Fruit fly (Drosophila melanogaster): ENCODE data around the gene TTLL1B.

Gene TTLL1B

dm6 chr3L:4611311-4611710, 36.8 kb upstream of the TTLL1B start (continued):
- no peak for TF ChIP-seq cato (GFP tag; optimal IDR thresholded peaks at IDR 0.05; ENCODE audit: borderline replicate concordance)
- TF ChIP-seq NfI (GFP tag; optimal IDR thresholded peaks at IDR 0.05): peak; percentile 50
- no peak for TF ChIP-seq pita (GFP tag; optimal IDR thresholded peaks at IDR 0.05)
- peak; percentile 62 for TF ChIP-seq CG12219 (GFP tag; optimal IDR thresholded peaks at IDR 0.05)
- TF ChIP-seq sna (GFP tag; IDR thresholded peaks at IDR 0.05; ENCODE audit: partially characterized antibody): no peak
- no peak for TF ChIP-seq abd-A (tag; optimal IDR thresholded peaks at IDR 0.05)
- peak; percentile 68 for TF ChIP-seq CG10209 (GFP tag; optimal IDR thresholded peaks at IDR 0.05)
- peak; percentile 12 for TF ChIP-seq CG12104 (GFP tag; optimal IDR thresholded peaks at IDR 0.05)
- peak in 1 of 2 experiments; percentile 51 for TF ChIP-seq Eip74EF (GFP tag; optimal IDR thresholded peaks at IDR 0.05)
- TF ChIP-seq H15 (GFP tag; IDR thresholded peaks at IDR 0.05): peak; percentile 79
- TF ChIP-seq Taf1 (GFP tag; IDR thresholded peaks at IDR 0.05): 0 out of 2 replicates have a peak, but pooled peaks have one; percentile 34
- TF ChIP-seq CG12744 (GFP tag; optimal IDR thresholded peaks at IDR 0.05): peak; percentile 30
- TF ChIP-seq Jarid2 (GFP tag; optimal IDR thresholded peaks at IDR 0.05): no peak
- TF ChIP-seq fru (optimal IDR thresholded peaks at IDR 0.05): no peak
- no peak for TF ChIP-seq Bteb2 (GFP tag; optimal IDR thresholded peaks at IDR 0.05)
- TF ChIP-seq CG9876 (GFP tag; optimal IDR thresholded peaks at IDR 0.05): no peak
- peak; percentile 4 for TF ChIP-seq MESR4 (GFP tag; optimal IDR thresholded peaks at IDR 0.05)
- peak; percentile 88 for TF ChIP-seq CG18262 (tag; optimal IDR thresholded peaks at IDR 0.05)
- peak; percentile 71 for TF ChIP-seq CG11695 (GFP tag; IDR thresholded peaks at IDR 0.05)
- no peak for TF ChIP-seq NK7.1 (GFP tag; optimal IDR thresholded peaks at IDR 0.05)
- peak; percentile 38; the same call in 1 of the 2 replicates for TF ChIP-seq E2f2 (GFP tag; IDR thresholded peaks at IDR 0.05)
- peak; percentile 30 for TF ChIP-seq gcm2 (GFP tag; optimal IDR thresholded peaks at IDR 0.05)
- peak; percentile 75 for TF ChIP-seq CG30431 (GFP tag; optimal IDR thresholded peaks at IDR 0.05)
- no peak for TF ChIP-seq D19B (GFP tag; optimal IDR thresholded peaks at IDR 0.05)
- peak; percentile 8 for TF ChIP-seq CG31365 (tag; optimal IDR thresholded peaks at IDR 0.05)
- TF ChIP-seq peb (GFP tag; IDR thresholded peaks at IDR 0.05): peak; percentile 84
- TF ChIP-seq CG17829 (tag; optimal IDR thresholded peaks at IDR 0.05): peak; percentile 83
- peak in 1 of 2 experiments; percentile 48 for TF ChIP-seq Hr51 (GFP tag; optimal IDR thresholded peaks at IDR 0.05)
- TF ChIP-seq al (GFP tag; IDR thresholded peaks at IDR 0.05): no peak
- peak; percentile 86 for TF ChIP-seq ranshi (GFP tag; IDR thresholded peaks at IDR 0.05)
- TF ChIP-seq dimm (GFP tag; IDR thresholded peaks at IDR 0.05): peak; percentile 68
- peak; percentile 77 for TF ChIP-seq CG10366 (GFP tag; IDR thresholded peaks at IDR 0.05)
- peak; percentile 24 for TF ChIP-seq tx (GFP tag; optimal IDR thresholded peaks at IDR 0.05)
- TF ChIP-seq sr (GFP tag; IDR thresholded peaks at IDR 0.05): 0 out of 3 replicates have a peak, but pooled peaks have one; percentile 27
- TF ChIP-seq HLH4C (GFP tag; IDR thresholded peaks at IDR 0.05; ENCODE audit: partially characterized antibody): no peak
- TF ChIP-seq HLHmδ (GFP tag; optimal IDR thresholded peaks at IDR 0.05): no peak
- peak; percentile 58 to 64 for TF ChIP-seq dpn (GFP tag; optimal IDR thresholded peaks at IDR 0.05)
- no peak for TF ChIP-seq pzg (GFP tag; optimal IDR thresholded peaks at IDR 0.05)
- TF ChIP-seq CG3281 (GFP tag; optimal IDR thresholded peaks at IDR 0.05): peak; percentile 3
- no peak for TF ChIP-seq ato (GFP tag; IDR thresholded peaks at IDR 0.05; ENCODE audit: partially characterized antibody)
- peak in 1 of 2 experiments; percentile 10 for TF ChIP-seq crp (GFP tag; optimal IDR thresholded peaks at IDR 0.05)
- TF ChIP-seq CG1792 (GFP tag; optimal IDR thresholded peaks at IDR 0.05): peak; percentile 54
- TF ChIP-seq CG4282 (GFP tag; optimal IDR thresholded peaks at IDR 0.05): no peak
- no peak for TF ChIP-seq br (optimal IDR thresholded peaks at IDR 0.05)
- peak; percentile 54 for TF ChIP-seq jing (GFP tag; optimal IDR thresholded peaks at IDR 0.05)
- TF ChIP-seq slbo (GFP tag; IDR thresholded peaks at IDR 0.05): peak; percentile 40; the same call in 1 of the 2 replicates
- TF ChIP-seq BtbVII (GFP tag; optimal IDR thresholded peaks at IDR 0.05): peak; percentile 13
- TF ChIP-seq CG17359 (tag; optimal IDR thresholded peaks at IDR 0.05): peak; percentile 74
- peak; percentile 64 for TF ChIP-seq CG8089 (GFP tag; optimal IDR thresholded peaks at IDR 0.05)
- no peak for TF ChIP-seq fd3F (GFP tag; optimal IDR thresholded peaks at IDR 0.05)
- TF ChIP-seq odd (GFP tag; optimal IDR thresholded peaks at IDR 0.05): no peak

All from whole organism, embryonic.